Worm (Caenorhabditis elegans): Measurements from ENCODE around the gene F02E11.3.

F02E11.3 gene

DNA sequence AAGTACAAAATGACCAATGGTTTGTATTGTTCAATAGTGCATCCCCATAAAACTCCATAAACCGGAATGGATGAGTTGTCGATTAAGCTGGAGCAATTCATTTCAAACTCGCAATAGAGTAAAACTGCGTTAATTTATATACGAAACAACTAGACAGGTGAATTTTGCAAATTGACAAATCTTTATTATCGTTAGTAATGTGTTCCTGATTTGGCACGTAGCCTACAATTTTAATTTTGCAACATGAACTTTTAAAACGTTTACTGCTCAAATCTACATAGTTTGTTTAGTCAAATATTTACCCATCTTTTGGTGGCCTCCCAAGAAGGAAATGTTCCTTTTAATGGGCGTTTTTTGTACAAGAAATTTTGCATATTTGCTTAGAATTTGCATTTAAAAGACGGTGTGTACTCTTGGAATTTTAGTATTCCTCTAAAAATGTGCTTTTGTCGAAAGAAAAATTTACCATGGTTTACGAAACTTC is 37.7 kb downstream of the F02E11.3 start, which contains the start of the genes srz-67 and C17F4.11:
TSS of gene srz-67 (minus strand) at position 101 of the 484 bp plus-strand sequence.
TSS of gene C17F4.11 (plus strand) at position 434 of the 484 bp plus-strand sequence.
- TF ChIP-seq Y55F3AM.14 (GFP tag; optimal IDR thresholded peaks at IDR 0.05) = no peak
- TF ChIP-seq nhr-10 (tag; optimal IDR thresholded peaks at IDR 0.05) = no peak
- TF ChIP-seq skn-1 (tag; optimal IDR thresholded peaks at IDR 0.05) = no peak
- TF ChIP-seq mbf-1 (tag; optimal IDR thresholded peaks at IDR 0.05) = no peak
- no peak for TF ChIP-seq nhr-237 (tag; optimal IDR thresholded peaks at IDR 0.05)
- TF ChIP-seq ztf-11 (tag; optimal IDR thresholded peaks at IDR 0.05) = no peak
- TF ChIP-seq R02D3.7 (tag; optimal IDR thresholded peaks at IDR 0.05) = no peak
- no peak for TF ChIP-seq ama-1 (optimal IDR thresholded peaks at IDR 0.05)

- no peak for TF ChIP-seq ama-1 (optimal IDR thresholded peaks at IDR 0.05)
- TF ChIP-seq F13H6.1 (tag; optimal IDR thresholded peaks at IDR 0.05) = no peak
- no peak for TF ChIP-seq crh-2 (tag; optimal IDR thresholded peaks at IDR 0.05)
- TF ChIP-seq lin-39 (tag; optimal IDR thresholded peaks at IDR 0.05) = no peak
- no peak for TF ChIP-seq mbf-1 (tag; optimal IDR thresholded peaks at IDR 0.05)
- TF ChIP-seq unc-62 (GFP tag; optimal IDR thresholded peaks at IDR 0.05) = no peak
- TF ChIP-seq C34F6.9 (tag; optimal IDR thresholded peaks at IDR 0.05) = no peak
- no peak for TF ChIP-seq zag-1 (tag; optimal IDR thresholded peaks at IDR 0.05)
These were observed 40.1 kb downstream of the F02E11.3 start, which contains the start of gene C17F4.8 for ce11 chrII:3234725-3235124. C17F4.8 (minus strand) TSS chrII:3234825.

DNA sequence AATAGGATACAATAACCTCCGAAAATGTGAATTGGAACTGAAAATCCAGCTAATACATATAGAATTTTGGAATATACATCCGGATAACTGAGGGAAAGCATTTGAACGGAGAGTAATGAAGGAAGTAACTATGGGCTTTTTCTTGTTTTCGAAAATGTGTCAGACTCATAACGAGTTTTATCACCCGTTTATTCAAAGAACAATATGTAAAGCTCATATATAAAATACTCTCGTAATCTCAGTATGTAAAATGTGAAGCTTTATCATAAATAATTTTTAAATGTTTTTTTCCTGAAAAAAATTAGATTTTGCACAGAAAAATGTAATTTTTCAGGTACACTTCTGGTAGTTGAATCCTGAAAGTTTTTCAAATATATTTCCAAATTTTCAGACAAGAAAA is 44.4 kb downstream of the F02E11.3 start, which contains the start of gene srh-297:
TSS of gene srh-297 (minus strand) at position 101 of the 400 bp plus-strand sequence.
- TF ChIP-seq alr-1 (tag; optimal IDR thresholded peaks at IDR 0.05) (no peak), ZK546.5 (tag; optimal IDR thresholded peaks at IDR 0.05) (no peak), nhr-25 (tag; optimal IDR thresholded peaks at IDR 0.05) (no peak), F13H6.1 (tag; optimal IDR thresholded peaks at IDR 0.05) (no peak)

ce11 chrII:3225780-3226179 is 49.0 kb downstream of the F02E11.3 start, which contains the start of gene ZC239.17:
ZC239.17 (minus strand) TSS chrII:3225880.
- TF ChIP-seq crh-2 (tag; optimal IDR thresholded peaks at IDR 0.05) (no peak), fos-1 (tag; optimal IDR thresholded peaks at IDR 0.05) (no peak), lin-11 (tag; optimal IDR thresholded peaks at IDR 0.05) (no peak), unc-62 (GFP tag; optimal IDR thresholded peaks at IDR 0.05) (no peak), sma-9 (GFP tag; optimal IDR thresholded peaks at IDR 0.05) (no peak), sma-9 (tag; optimal IDR thresholded peaks at IDR 0.05) (no peak), blmp-1 (tag; optimal IDR thresholded peaks at IDR 0.05; ENCODE audit: insufficient read depth) (no peak), R02D3.7 (tag; optimal IDR thresholded peaks at IDR 0.05) (no peak), ceh-16 (tag; optimal IDR thresholded peaks at IDR 0.05) (no peak), nhr-10 (tag; optimal IDR thresholded peaks at IDR 0.05) (no peak), aly-2 (tag; optimal IDR thresholded peaks at IDR 0.05) (no peak), zag-1 (tag; optimal IDR thresholded peaks at IDR 0.05) (no peak), lsy-2 (tag; optimal IDR thresholded peaks at IDR 0.05) (no peak), mdl-1 (tag; optimal IDR thresholded peaks at IDR 0.05) (no peak)

ce11 chrII:3225200-3225599 is 49.6 kb downstream of the F02E11.3 start, which contains the start of gene ZC239.16:
ZC239.16 (minus strand) TSS chrII:3225319.
- TF ChIP-seq elt-3 (tag; optimal IDR thresholded peaks at IDR 0.05) (no peak), fos-1 (tag; optimal IDR thresholded peaks at IDR 0.05) (peak; percentile 63)

DNA sequence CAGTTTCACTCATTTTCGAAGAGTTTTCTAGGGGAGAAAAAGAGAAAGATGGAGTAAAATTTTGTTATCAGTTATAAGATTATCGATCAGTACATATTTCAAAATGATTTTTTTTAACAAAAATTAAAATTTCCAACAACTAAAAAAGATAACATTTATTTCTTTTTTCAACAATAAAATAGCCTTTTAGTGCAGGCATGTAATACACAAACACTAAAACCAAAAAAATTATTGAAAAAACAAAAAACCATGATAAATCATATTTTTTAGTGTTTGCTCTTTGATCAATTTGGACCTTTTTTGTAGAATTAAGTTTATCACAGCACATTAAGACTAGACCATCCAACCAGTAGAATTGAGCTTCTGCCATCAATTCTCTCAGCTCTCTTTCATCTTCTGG is 50.2 kb downstream of the F02E11.3 start, which contains the start of gene ZC239.15:
TSS of gene ZC239.15 (minus strand) at position 101 of the 400 bp plus-strand sequence.
- TF ChIP-seq C34F6.9 (tag; optimal IDR thresholded peaks at IDR 0.05) = no peak
- no peak for TF ChIP-seq nhr-129 (tag; optimal IDR thresholded peaks at IDR 0.05)
- no peak for TF ChIP-seq gmeb-1 (tag; optimal IDR thresholded peaks at IDR 0.05)
- TF ChIP-seq nhr-25 (tag; optimal IDR thresholded peaks at IDR 0.05) = no peak
- TF ChIP-seq nhr-10 (tag; optimal IDR thresholded peaks at IDR 0.05) = no peak
- TF ChIP-seq zag-1 (tag; optimal IDR thresholded peaks at IDR 0.05) = no peak
- no peak for TF ChIP-seq mab-5 (tag; optimal IDR thresholded peaks at IDR 0.05)
- TF ChIP-seq sma-3 (GFP tag; optimal IDR thresholded peaks at IDR 0.05) = no peak
- TF ChIP-seq unc-62 (GFP tag; optimal IDR thresholded peaks at IDR 0.05) = no peak
- TF ChIP-seq lsy-2 (tag; optimal IDR thresholded peaks at IDR 0.05) = no peak
- TF ChIP-seq nhr-77 (tag; optimal IDR thresholded peaks at IDR 0.05) = no peak
- no peak for TF ChIP-seq ztf-11 (tag; optimal IDR thresholded peaks at IDR 0.05)
